Fruit fly (Drosophila melanogaster) whole organism, adult: Measurements from ENCODE around the gene CG6966.

ENCODE experiments used
- CG11617 ChIP-seq: fragments of 200-800 bp; sonication (Bioruptor generic); optimal IDR thresholded peaks from 2 replicates; lab custom pipeline; 2017; ENCODE audit warnings: mild to moderate bottlenecking, missing biosample characterization, missing genetic modification reagents, missing genetic modification characterization
- CG1620 ChIP-seq: fragments of 200-800 bp; sonication (Bioruptor generic); optimal IDR thresholded peaks from 2 replicates; lab custom pipeline; 2016; ENCODE audit warnings: missing biosample characterization, missing genetic modification characterization
- CG5204 ChIP-seq: fragments of 200-800 bp; sonication (Bioruptor generic); optimal IDR thresholded peaks from 2 replicates; lab custom pipeline; 2016; ENCODE audit warnings: missing biosample characterization, missing genetic modification characterization
- CG7045 ChIP-seq: fragments of 200-800 bp; sonication (Bioruptor generic); optimal IDR thresholded peaks from 2 replicates; lab custom pipeline; 2017; ENCODE audit warnings: missing biosample characterization, mild to moderate bottlenecking, missing genetic modification characterization
- CG7101 ChIP-seq: fragments of 200-800 bp; sonication (Bioruptor generic); optimal IDR thresholded peaks from 2 replicates; lab custom pipeline; 2018; ENCODE audit warnings: missing biosample characterization, mild to moderate bottlenecking, missing genetic modification characterization, moderate library complexity
- Crg-1 ChIP-seq: fragments of 200-800 bp; sonication (Bioruptor generic); optimal IDR thresholded peaks from 2 replicates; lab custom pipeline; 2016; ENCODE audit warnings: missing biosample characterization, missing genetic modification characterization
- Hr96 ChIP-seq: fragments of 200-800 bp; sonication (Bioruptor generic); optimal IDR thresholded peaks from 2 replicates; lab custom pipeline; 2016; ENCODE audit warnings: missing biosample characterization, missing genetic modification characterization
- Mnt ChIP-seq: fragments of 200-800 bp; sonication (Bioruptor generic); optimal IDR thresholded peaks from 2 replicates; lab custom pipeline; 2016; ENCODE audit warnings: missing biosample characterization, mild to moderate bottlenecking, missing genetic modification characterization
- bab1 ChIP-seq: fragments of 200-800 bp; sonication (Bioruptor generic); optimal IDR thresholded peaks from 3 replicates; lab custom pipeline; 2019; ENCODE audit warnings: missing biosample characterization, mild to moderate bottlenecking, missing genetic modification characterization, moderate library complexity
- cic ChIP-seq: fragments of 200-800 bp; sonication (Bioruptor generic); optimal IDR thresholded peaks from 2 replicates; lab custom pipeline; 2017; ENCODE audit warnings: missing biosample characterization, mild to moderate bottlenecking, missing genetic modification characterization, moderate library complexity
- kay ChIP-seq: fragments of 200-800 bp; sonication (Bioruptor generic); peaks from one replicate; lab custom pipeline; 2016; ENCODE audit warnings: missing biosample characterization, missing genetic modification characterization, borderline replicate concordance
- pad ChIP-seq: fragments of 200-800 bp; sonication (Bioruptor generic); optimal IDR thresholded peaks from 3 replicates; lab custom pipeline; 2017; ENCODE audit warnings: missing biosample characterization, missing genetic modification characterization, mild to moderate bottlenecking, moderate library complexity, missing genetic modification reagents
- toe ChIP-seq: fragments of 200-800 bp; sonication (Bioruptor generic); optimal IDR thresholded peaks from 2 replicates; lab custom pipeline; 2016; ENCODE audit warnings: missing biosample characterization, missing genetic modification characterization

dm6 chr3R:15136015-15136414 is 40.6 kb upstream of the CG6966 start:
- TF ChIP-seq CG5204, result no peak
- no peak for TF ChIP-seq CG1620
- TF ChIP-seq CG11617 (GFP tag; lab: Kevin White, UChicago), result no peak
- no peak for TF ChIP-seq Mnt (GFP tag; lab: Kevin White, UChicago)
- no peak for TF ChIP-seq CG7045 (GFP tag; lab: Kevin White, UChicago)
- TF ChIP-seq kay (GFP tag; lab: Kevin White, UChicago), result no peak
- no peak for TF ChIP-seq Crg-1
- TF ChIP-seq bab1 (GFP tag; lab: Kevin White, UChicago), result no peak
- no peak for TF ChIP-seq Hr96 (GFP tag; lab: Kevin White, UChicago)
- TF ChIP-seq toe (GFP tag; lab: Kevin White, UChicago), result no peak
- TF ChIP-seq CG7101 (tag; lab: Kevin White, UChicago), result no peak
- no peak for TF ChIP-seq pad (GFP tag; lab: Kevin White, UChicago)
- TF ChIP-seq cic, result no peak
